Worm (Caenorhabditis elegans) whole organism, L3 larva: ENCODE results near the gene mvb-12.

Experiments used
- R02D3.7 ChIP-seq: fragments of 150-350 bp; optimal IDR thresholded peaks from 2 replicates; lab custom pipeline; 2014; ENCODE audit warnings: missing biosample characterization, missing genetic modification characterization
- ZK546.5 ChIP-seq: sonication (generic microtip); optimal IDR thresholded peaks from 2 replicates; lab custom pipeline; 2017; ENCODE audit warnings: missing biosample characterization, missing genetic modification characterization
- ceh-16 ChIP-seq: sonication (generic microtip); optimal IDR thresholded peaks from 2 replicates; lab custom pipeline; 2017; ENCODE audit warnings: missing biosample characterization, missing genetic modification characterization
- ceh-28 ChIP-seq: fragments of 150-350 bp; optimal IDR thresholded peaks from 2 replicates; lab custom pipeline; 2014; ENCODE audit warnings: missing biosample characterization, missing genetic modification reagents, missing genetic modification characterization
- elt-2 ChIP-seq: sonication (generic microtip); optimal IDR thresholded peaks from 2 replicates; lab custom pipeline; 2016; ENCODE audit warnings: missing genetic modification reagents, mild to moderate bottlenecking, missing genetic modification characterization, missing compliant biosample characterization
- elt-3 ChIP-seq, 3 experiments: fragments of 150-350 bp in 1 of 3; sonication (generic microtip) in 2 of 3; optimal IDR thresholded peaks; 2 replicates in 2 of 3; 4 replicates in 1 of 3; lab custom pipeline; 2014 to 2017; ENCODE audit warnings: missing biosample characterization in 3 of 3, missing genetic modification characterization in 3 of 3
- fkh-2 ChIP-seq: fragments of 150-350 bp; optimal IDR thresholded peaks from 2 replicates; lab custom pipeline; 2014; ENCODE audit warnings: missing biosample characterization, missing genetic modification reagents, missing genetic modification characterization
- fos-1 ChIP-seq: fragments of 150-350 bp; optimal IDR thresholded peaks from 2 replicates; lab custom pipeline; 2014; ENCODE audit warnings: missing biosample characterization, missing genetic modification characterization
- hmg-11 ChIP-seq: sonication (generic microtip); optimal IDR thresholded peaks from 2 replicates; lab custom pipeline; 2016; ENCODE audit warnings: missing genetic modification characterization, missing compliant biosample characterization
- jun-1 ChIP-seq: fragments of 150-350 bp; optimal IDR thresholded peaks from 2 replicates; lab custom pipeline; 2014; ENCODE audit warnings: missing biosample characterization, missing genetic modification reagents, missing genetic modification characterization
- lin-15B ChIP-seq: fragments of 150-350 bp; optimal IDR thresholded peaks from 2 replicates; lab custom pipeline; 2014; ENCODE audit warnings: missing biosample characterization, missing genetic modification characterization
- lin-39 ChIP-seq: fragments of 150-350 bp; optimal IDR thresholded peaks from 2 replicates; lab custom pipeline; 2018; ENCODE audit warnings: missing biosample characterization, missing genetic modification reagents, missing genetic modification characterization
- mdl-1 ChIP-seq: fragments of 150-350 bp; optimal IDR thresholded peaks from 2 replicates; lab custom pipeline; 2014; ENCODE audit warnings: missing biosample characterization, missing genetic modification characterization
- mml-1 ChIP-seq: fragments of 150-350 bp; sonication (generic microtip); optimal IDR thresholded peaks from 3 replicates; lab custom pipeline; 2014; ENCODE audit warnings: missing biosample characterization, missing genetic modification characterization
- nfya-1 ChIP-seq: sonication (generic microtip); optimal IDR thresholded peaks from 2 replicates; lab custom pipeline; 2017; ENCODE audit warnings: missing genetic modification characterization, mild to moderate bottlenecking, missing compliant biosample characterization, antibody characterized with exemption, moderate library complexity; ENCODE audit not compliant: insufficient read depth
- nhr-12 ChIP-seq: fragments of 150-350 bp; optimal IDR thresholded peaks from 2 replicates; lab custom pipeline; 2014; ENCODE audit warnings: missing biosample characterization, missing genetic modification characterization
- nhr-23 ChIP-seq: fragments of 150-350 bp; optimal IDR thresholded peaks from 2 replicates; lab custom pipeline; 2014; ENCODE audit warnings: missing biosample characterization, missing genetic modification reagents, missing genetic modification characterization
- nhr-25 ChIP-seq: sonication (generic microtip); optimal IDR thresholded peaks from 2 replicates; lab custom pipeline; 2017; ENCODE audit warnings: missing biosample characterization, missing genetic modification characterization
- nhr-28 ChIP-seq: fragments of 150-350 bp; optimal IDR thresholded peaks from 2 replicates; lab custom pipeline; 2014; ENCODE audit warnings: missing biosample characterization, missing genetic modification characterization
- nhr-43 ChIP-seq: sonication (generic microtip); optimal IDR thresholded peaks from 2 replicates; lab custom pipeline; 2016; ENCODE audit warnings: mild to moderate bottlenecking, missing genetic modification characterization, missing compliant biosample characterization; ENCODE audit not compliant: poor library complexity, severe bottlenecking
- nhr-67 ChIP-seq: fragments of 150-350 bp; optimal IDR thresholded peaks from 2 replicates; lab custom pipeline; 2014; ENCODE audit warnings: missing biosample characterization, missing genetic modification characterization
- nhr-76 ChIP-seq: fragments of 150-350 bp; sonication (generic microtip); optimal IDR thresholded peaks from 5 replicates; lab custom pipeline; 2014; ENCODE audit warnings: missing biosample characterization, missing genetic modification characterization
- nhr-77 ChIP-seq: fragments of 150-350 bp; optimal IDR thresholded peaks from 2 replicates; lab custom pipeline; 2014; ENCODE audit warnings: missing biosample characterization, missing genetic modification characterization
- pha-4 ChIP-seq: fragments of 150-350 bp; optimal IDR thresholded peaks from 2 replicates; lab custom pipeline; 2014; ENCODE audit warnings: missing biosample characterization, missing genetic modification reagents, missing genetic modification characterization
- snpc-4 ChIP-seq: fragments of 150-350 bp; optimal IDR thresholded peaks from 2 replicates; lab custom pipeline; 2014; ENCODE audit warnings: missing biosample characterization, missing genetic modification characterization
- tbx-2 ChIP-seq: sonication (generic microtip); optimal IDR thresholded peaks from 2 replicates; lab custom pipeline; 2016; ENCODE audit warnings: mild to moderate bottlenecking, missing genetic modification characterization, missing compliant biosample characterization
- unc-39 ChIP-seq: sonication (generic microtip); optimal IDR thresholded peaks from 4 replicates; lab custom pipeline; 2017; ENCODE audit warnings: missing biosample characterization, missing genetic modification characterization
- unc-62 ChIP-seq: fragments of 150-350 bp; sonication (generic microtip); optimal IDR thresholded peaks from 4 replicates; lab custom pipeline; 2014; ENCODE audit warnings: missing biosample characterization, missing genetic modification reagents, missing genetic modification characterization
- zag-1 ChIP-seq: fragments of 150-350 bp; optimal IDR thresholded peaks from 2 replicates; lab custom pipeline; 2014; ENCODE audit warnings: missing biosample characterization, missing genetic modification characterization

mvb-12 gene

ce11 chrIV:7817852-7818251, 12.5 kb upstream of the mvb-12 start, which contains the start of gene ric-3:
Gene ric-3, plus strand, starts transcription at chrIV:7818251.
- TF ChIP-seq unc-62 (GFP tag; lab: Kevin White, UChicago): peak; percentile 44
- peak; percentile 42 for TF ChIP-seq lin-15B (tag; lab: Kevin White, UChicago)
- peak; percentile 58 for TF ChIP-seq ceh-28 (tag; lab: Kevin White, UChicago)
- TF ChIP-seq snpc-4 (tag; lab: Kevin White, UChicago): peak; percentile 40
- no peak for TF ChIP-seq fos-1 (tag; lab: Kevin White, UChicago)
- no peak for TF ChIP-seq nhr-12 (tag; lab: Kevin White, UChicago)
- no peak for TF ChIP-seq tbx-2 (tag; lab: Kevin White, UChicago)
- TF ChIP-seq mml-1: no peak
- TF ChIP-seq lin-39 (tag; lab: Kevin White, UChicago): peak; percentile 84
- peak; percentile 81 for TF ChIP-seq nfya-1 (tag; lab: Kevin White, UChicago)
- TF ChIP-seq pha-4: peak; percentile 51
- peak; percentile 90 for TF ChIP-seq hmg-11 (tag; lab: Kevin White, UChicago)
- peak; percentile 29 for TF ChIP-seq mdl-1 (tag; lab: Kevin White, UChicago)
- TF ChIP-seq nhr-67 (tag; lab: Kevin White, UChicago): no peak
- no peak for TF ChIP-seq elt-3 (tag; optimal IDR thresholded peaks at IDR 0.05; lab: Kevin White, UChicago)
- TF ChIP-seq nhr-28: no peak

- TF ChIP-seq nhr-23 (tag; lab: Kevin White, UChicago) (no peak), unc-39 (no peak), ZK546.5 (no peak), elt-2 (tag; lab: Kevin White, UChicago) (no peak), nhr-77 (tag; lab: Kevin White, UChicago) (no peak), nhr-25 (tag; lab: Kevin White, UChicago) (no peak), ceh-16 (tag; lab: Kevin White, UChicago) (no peak), mdl-1 (tag; lab: Kevin White, UChicago) (no peak), jun-1 (tag; lab: Kevin White, UChicago) (no peak), nhr-43 (tag; lab: Kevin White, UChicago) (no peak), R02D3.7 (tag; lab: Kevin White, UChicago) (no peak), nhr-67 (tag; lab: Kevin White, UChicago) (no peak), nfya-1 (tag; lab: Kevin White, UChicago) (no peak)
Measured at ce11 chrIV:7822524-7822923, 7.8 kb upstream of the mvb-12 start, which contains the start of gene T14A8.2. Gene T14A8.2, minus strand, starts transcription at chrIV:7822624.

- TF ChIP-seq fkh-2 (tag; lab: Kevin White, UChicago) (no peak), nhr-25 (tag; lab: Kevin White, UChicago) (peak; percentile 16), elt-3 (tag; optimal IDR thresholded peaks at IDR 0.05; lab: Kevin White, UChicago) (no peak), ZK546.5 (no peak), nhr-23 (tag; lab: Kevin White, UChicago) (peak; percentile 53)
Measured at ce11 chrIV:7824649-7825048, 5.7 kb upstream of the mvb-12 start.

- peak; percentile 83 for TF ChIP-seq elt-2 (tag; lab: Kevin White, UChicago)
- TF ChIP-seq nhr-43 (tag; lab: Kevin White, UChicago): no peak
- TF ChIP-seq ZK546.5: no peak
Measured at ce11 chrIV:7829275-7829938, 918 bp upstream of the mvb-12 start, which contains the start of gene C06A6.4. Gene C06A6.4, minus strand, starts transcription at chrIV:7829298.

ce11 chrIV:7834625-7835228, 4.4 kb downstream of the mvb-12 start, which contains the start of gene erp-44.2:
Gene erp-44.2, minus strand, starts transcription at chrIV:7834675.
- peak; percentile 93 for TF ChIP-seq pha-4
- TF ChIP-seq nhr-76 (tag; lab: Kevin White, UChicago): no peak
- TF ChIP-seq fkh-2 (tag; lab: Kevin White, UChicago): no peak

ce11 chrIV:7836030-7836429, 5.7 kb downstream of the mvb-12 start:
- TF ChIP-seq nhr-23 (tag; lab: Kevin White, UChicago): peak; percentile 85
- peak; percentile 19 for TF ChIP-seq nfya-1 (tag; lab: Kevin White, UChicago)
- peak; percentile 61 for TF ChIP-seq nhr-25 (tag; lab: Kevin White, UChicago)
- TF ChIP-seq ZK546.5: no peak
- peak; percentile 27 for TF ChIP-seq hmg-11 (tag; lab: Kevin White, UChicago)
- TF ChIP-seq pha-4: peak; percentile 26
- no peak for TF ChIP-seq nhr-12 (tag; lab: Kevin White, UChicago)
- TF ChIP-seq zag-1 (tag; lab: Kevin White, UChicago): no peak
- TF ChIP-seq ceh-28 (tag; lab: Kevin White, UChicago): peak; percentile 60
- TF ChIP-seq fkh-2 (tag; lab: Kevin White, UChicago): no peak
